Worm (Caenorhabditis elegans) whole organism, young adult: ENCODE results near the gene C28D4.4.
A peak's percentile ranks its signal among the peaks of the same experiment; 100 is the strongest.
"Not testable (repeated sequence)": the region's sequence is repeated elsewhere in the genome, so short reads cannot be mapped to it uniquely, and the experiment has no call there.

Experiments
- B0019.2 ChIP-seq: fragments of 200-800 bp; sonication (Bioruptor generic); conservative IDR thresholded peaks from 2 replicates; pipeline ENCODE4 v1.3.6; 2022; ENCODE audit warnings: missing genetic modification reagents, missing genetic modification characterization, missing compliant biosample characterization
- B0035.1 ChIP-seq: sonication (generic microtip); optimal IDR thresholded peaks from 2 replicates; lab custom pipeline; 2016; ENCODE audit warnings: missing genetic modification characterization, mild to moderate bottlenecking, missing compliant biosample characterization, missing genotype, missing genetic modification reagents
- F49E8.2 ChIP-seq: sonication (generic microtip); optimal IDR thresholded peaks from 3 replicates; lab custom pipeline; 2017; ENCODE audit warnings: missing genetic modification characterization, mild to moderate bottlenecking, missing compliant biosample characterization, antibody characterized with exemption, moderate library complexity; ENCODE audit not compliant: insufficient read depth
- F57C9.4 ChIP-seq: sonication (generic microtip); optimal IDR thresholded peaks from 2 replicates; lab custom pipeline; 2017; ENCODE audit warnings: mild to moderate bottlenecking, missing genetic modification characterization, missing compliant biosample characterization
- Y56A3A.18 ChIP-seq: fragments of 200-800 bp; sonication (Bioruptor generic); IDR thresholded peaks from 2 replicates; pipeline ENCODE4 v1.3.6; 2022; ENCODE audit warnings: missing genetic modification reagents, missing genetic modification characterization, missing compliant biosample characterization
- Y95B8A.8 ChIP-seq: fragments of 200-800 bp; sonication (Bioruptor generic); IDR thresholded peaks from 2 replicates; pipeline ENCODE4 v1.3.6; 2022; ENCODE audit warnings: missing genetic modification reagents, missing genetic modification characterization, missing compliant biosample characterization
- aptf-2 ChIP-seq: fragments of 200-800 bp; sonication (Bioruptor generic); conservative IDR thresholded peaks from 2 replicates; pipeline ENCODE4 v1.3.6; 2022; ENCODE audit warnings: missing genetic modification reagents, missing genetic modification characterization, missing compliant biosample characterization
- aptf-3 ChIP-seq: fragments of 200-800 bp; sonication (Bioruptor generic); IDR thresholded peaks from 2 replicates; pipeline ENCODE4 v1.3.6; 2022; ENCODE audit warnings: missing genetic modification characterization, missing compliant biosample characterization
- athp-1 ChIP-seq: sonication (generic microtip); optimal IDR thresholded peaks from 2 replicates; lab custom pipeline; 2017; ENCODE audit warnings: mild to moderate bottlenecking, missing genetic modification characterization, missing compliant biosample characterization
- attf-6 ChIP-seq: fragments of 200-800 bp; sonication (Bioruptor generic); IDR thresholded peaks from 2 replicates; pipeline ENCODE4 v1.3.6; 2022; ENCODE audit warnings: missing genetic modification reagents, missing genetic modification characterization, missing compliant biosample characterization
- dpl-1 ChIP-seq: fragments of 150-350 bp; optimal IDR thresholded peaks from 2 replicates; lab custom pipeline; 2014; ENCODE audit warnings: missing biosample characterization, missing genetic modification reagents, missing genetic modification characterization
- efl-1 ChIP-seq: fragments of 150-350 bp; optimal IDR thresholded peaks from 2 replicates; lab custom pipeline; 2014; ENCODE audit warnings: missing biosample characterization, missing genetic modification reagents, missing genetic modification characterization
- egl-18 ChIP-seq: fragments of 200-800 bp; sonication (Bioruptor generic); IDR thresholded peaks from 2 replicates; pipeline ENCODE4 v1.3.6; 2022; ENCODE audit warnings: missing genetic modification reagents, missing genetic modification characterization, missing compliant biosample characterization
- him-1 ChIP-seq: sonication (generic microtip); optimal IDR thresholded peaks from 2 replicates; lab custom pipeline; 2016; ENCODE audit warnings: missing genotype, missing genetic modification reagents, missing genetic modification characterization, missing compliant biosample characterization
- lin-35 ChIP-seq, 3 experiments: fragments of 150-350 bp in 2 of 3; sonication (generic microtip) in 1 of 3; optimal IDR thresholded peaks; 2 replicates each; lab custom pipeline; 2014 to 2018; ENCODE audit warnings: missing biosample characterization in 3 of 3, missing genetic modification characterization in 3 of 3, missing genetic modification reagents in 3 of 3
- lin-54 ChIP-seq: fragments of 200-800 bp; sonication (Bioruptor generic); optimal IDR thresholded peaks from 2 replicates; lab custom pipeline; 2018; ENCODE audit warnings: mild to moderate bottlenecking, missing genetic modification characterization, missing compliant biosample characterization
- madf-6 ChIP-seq: fragments of 200-800 bp; sonication (Bioruptor generic); IDR thresholded peaks from 2 replicates; pipeline ENCODE4 v1.3.6; 2022; ENCODE audit warnings: missing genetic modification reagents, missing genetic modification characterization, missing compliant biosample characterization
- mel-28 ChIP-seq: sonication (generic microtip); optimal IDR thresholded peaks from 2 replicates; lab custom pipeline; 2016; ENCODE audit warnings: borderline replicate concordance, mild to moderate bottlenecking, missing genetic modification characterization, missing compliant biosample characterization
- sdz-38 ChIP-seq: sonication (generic microtip); optimal IDR thresholded peaks from 2 replicates; lab custom pipeline; 2016; ENCODE audit warnings: missing genotype, missing genetic modification characterization, missing compliant biosample characterization
- snpc-1.3 ChIP-seq: sonication (generic microtip); optimal IDR thresholded peaks from 2 replicates; lab custom pipeline; 2017; ENCODE audit warnings: missing genetic modification characterization, mild to moderate bottlenecking, missing compliant biosample characterization, antibody characterized with exemption, moderate library complexity, missing genotype, missing genetic modification reagents; ENCODE audit not compliant: insufficient read depth
- snpc-3.4 ChIP-seq: sonication (generic microtip); optimal IDR thresholded peaks from 2 replicates; lab custom pipeline; 2017; ENCODE audit warnings: missing genetic modification characterization, mild to moderate bottlenecking, missing compliant biosample characterization, antibody characterized with exemption, moderate library complexity, missing genotype, missing genetic modification reagents
- snpc-4 ChIP-seq, 5 experiments: fragments of 150-350 bp in 1 of 5; sonication (generic microtip) in 4 of 5; optimal IDR thresholded peaks; 2 replicates each; lab custom pipeline; 2014 to 2018; ENCODE audit warnings: missing genetic modification characterization in 5 of 5, missing biosample characterization in 3 of 5, antibody characterized with exemption in 2 of 5, mild to moderate bottlenecking in 2 of 5, missing compliant biosample characterization in 2 of 5, missing genotype in 2 of 5, moderate library complexity in 2 of 5, missing genetic modification reagents in 1 of 5
- unc-130 ChIP-seq: sonication (generic microtip); optimal IDR thresholded peaks from 2 replicates; lab custom pipeline; 2016; ENCODE audit warnings: missing genetic modification reagents, missing genetic modification characterization, missing compliant biosample characterization
- unc-62 ChIP-seq: fragments of 150-350 bp; optimal IDR thresholded peaks from 2 replicates; lab custom pipeline; 2014; ENCODE audit warnings: missing biosample characterization, missing genetic modification reagents, missing genetic modification characterization
- zfh-2 ChIP-seq: fragments of 200-800 bp; sonication (Bioruptor generic); conservative IDR thresholded peaks from 2 replicates; pipeline ENCODE4 v1.3.6; 2022; ENCODE audit warnings: missing genetic modification reagents, missing genetic modification characterization, missing compliant biosample characterization
- ztf-25 ChIP-seq: fragments of 200-800 bp; sonication (Bioruptor generic); IDR thresholded peaks from 2 replicates; pipeline ENCODE4 v1.3.6; 2022; ENCODE audit warnings: missing genetic modification reagents, missing genetic modification characterization, missing compliant biosample characterization

Gene C28D4.4

DNA sequence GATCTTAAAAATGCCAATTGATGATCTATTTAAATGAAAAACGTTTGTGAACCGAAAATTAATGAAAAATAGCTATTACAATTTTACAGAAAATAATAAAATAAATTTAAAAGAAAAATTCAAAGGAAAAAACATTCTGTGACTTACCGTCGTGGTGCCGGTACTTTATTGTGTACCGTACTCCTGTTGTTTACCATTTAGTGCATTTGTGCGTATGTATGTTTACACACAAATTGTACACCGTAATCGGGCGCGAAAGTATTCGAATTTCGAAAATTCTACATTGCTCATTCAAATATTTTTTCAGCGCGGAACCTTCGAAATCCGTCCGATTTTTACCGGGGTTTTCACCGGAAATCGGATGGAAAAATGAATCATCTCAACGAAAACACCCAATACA lies 33.2 kb upstream of the C28D4.4 start, which contains the start of gene T13F2.6 (continued):
- TF ChIP-seq Y95B8A.8 (GFP tag; lab: Robert Waterston, UW), result peak; percentile 75
- peak; percentile 80 for TF ChIP-seq snpc-3.4 (tag; lab: Kevin White, UChicago)
- TF ChIP-seq him-1 (tag; lab: Kevin White, UChicago), result peak; percentile 55
- TF ChIP-seq unc-130 (GFP tag; lab: Kevin White, UChicago), result peak; percentile 73
- peak; percentile 91 for TF ChIP-seq B0019.2 (GFP tag; lab: Robert Waterston, UW)
- 0 out of 2 replicates have a peak, but pooled peaks have one; percentile 54 for TF ChIP-seq ztf-25 (GFP tag; lab: Robert Waterston, UW)
- TF ChIP-seq athp-1 (tag; lab: Kevin White, UChicago), result peak; percentile 65
- TF ChIP-seq, all 124 proteins: peak for 38

DNA sequence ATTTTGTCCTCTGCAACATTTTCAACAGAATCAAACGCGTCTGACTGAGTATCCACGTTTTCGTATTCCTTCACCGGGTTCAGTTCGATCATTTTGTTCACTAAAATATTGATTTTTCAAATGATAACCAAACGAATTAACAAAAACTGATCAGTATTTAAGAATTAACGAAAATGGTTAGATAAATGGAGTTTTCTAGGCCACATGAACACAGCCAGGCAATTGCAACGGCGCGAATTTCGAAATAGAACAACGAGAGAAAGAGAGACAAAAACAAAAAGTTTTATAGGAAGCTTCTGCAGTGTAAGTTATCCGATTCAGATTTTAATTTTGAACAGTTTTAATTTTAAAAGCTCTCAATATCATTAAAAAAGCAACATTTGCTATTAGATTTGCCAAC lies 32.7 kb upstream of the C28D4.4 start, which contains the start of gene sna-2:
TSS of gene sna-2 (minus strand) at position 100 of the 400 bp plus-strand sequence.
- TF ChIP-seq lin-35 (GFP tag; optimal IDR thresholded peaks at IDR 0.05; lab: Kevin White, UChicago), result peak in 1 of 3 experiments; percentile 83
- TF ChIP-seq snpc-4 (GFP tag; optimal IDR thresholded peaks at IDR 0.05; lab: Kevin White, UChicago), result no peak
- TF ChIP-seq snpc-4 (tag; optimal IDR thresholded peaks at IDR 0.05; lab: Kevin White, UChicago), result peak in 1 of 4 experiments; percentile 26
- TF ChIP-seq dpl-1, result peak; percentile 60
- peak; percentile 58 for TF ChIP-seq lin-54 (GFP tag; lab: Kevin White, UChicago)
- TF ChIP-seq snpc-1.3 (tag; lab: Kevin White, UChicago), result no peak
- peak; percentile 46 for TF ChIP-seq efl-1
- no peak for TF ChIP-seq attf-6 (GFP tag; lab: Robert Waterston, UW)
- no peak for TF ChIP-seq B0035.1 (tag; lab: Kevin White, UChicago)
- TF ChIP-seq madf-6, result 0 out of 2 replicates have a peak, but pooled peaks have one; percentile 27

DNA sequence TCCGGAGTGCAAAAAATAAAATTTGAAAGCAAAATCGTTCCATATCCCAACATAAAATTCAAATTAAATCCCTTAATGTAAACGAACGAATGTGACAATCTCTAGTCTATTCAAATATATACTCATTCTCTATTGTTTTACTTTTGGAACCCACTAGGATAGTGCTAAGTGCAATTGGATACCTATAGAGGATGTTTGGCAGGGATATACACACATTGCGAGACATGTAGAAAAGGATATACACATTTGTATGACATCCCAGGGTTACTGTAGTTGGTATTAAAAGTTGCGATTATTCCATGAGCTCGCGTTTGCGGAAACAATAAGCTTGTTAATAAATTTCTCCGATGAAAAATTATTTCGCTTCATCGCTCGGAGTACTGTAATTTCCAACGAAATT lies 28.6 kb upstream of the C28D4.4 start:
- no peak for TF ChIP-seq efl-1
- TF ChIP-seq zfh-2 (GFP tag; lab: Robert Waterston, UW), result no peak
- TF ChIP-seq F49E8.2 (tag; lab: Kevin White, UChicago), result no peak
- no peak for TF ChIP-seq F57C9.4 (tag; lab: Kevin White, UChicago)
- TF ChIP-seq egl-18 (GFP tag; lab: Robert Waterston, UW), result no peak
- TF ChIP-seq, all 124 proteins: peak for 0

DNA sequence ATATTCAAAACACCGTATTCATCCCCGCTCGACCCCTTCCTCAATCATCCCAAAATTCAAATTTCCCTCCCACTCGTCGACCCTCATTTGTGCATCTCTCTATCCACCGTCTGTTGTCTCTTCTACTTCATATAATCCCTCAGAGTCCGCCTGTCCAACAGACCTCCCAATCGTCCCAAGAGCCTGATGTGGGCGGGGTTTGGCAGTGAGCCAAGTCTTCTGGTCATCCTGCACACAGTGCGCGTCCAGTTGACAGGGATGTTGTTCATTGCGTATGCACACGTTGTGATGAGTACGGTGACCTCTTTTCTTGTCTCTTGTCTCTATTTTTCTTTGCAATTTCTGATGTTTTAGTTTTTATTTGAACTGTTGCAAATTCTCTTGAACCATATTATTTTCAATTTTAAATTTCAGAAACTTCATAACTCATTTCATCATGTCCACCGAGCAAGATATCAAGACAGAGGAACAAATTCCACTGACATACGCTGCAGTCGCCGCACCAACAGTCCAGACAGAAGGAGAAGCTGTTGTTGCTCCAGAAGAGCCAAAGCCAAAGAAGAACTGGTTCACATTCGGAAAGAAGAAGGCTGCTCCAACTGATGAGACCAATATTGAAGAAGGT lies 27.4 kb upstream of the C28D4.4 start, which contains the start of gene cav-1:
TSS of gene cav-1 (plus strand) at position 415 of the 625 bp plus-strand sequence.
- TF ChIP-seq aptf-2 (GFP tag; lab: Robert Waterston, UW) (0 out of 2 replicates have a peak, but pooled peaks have one; percentile 53), unc-62 (peak; percentile 34), dpl-1 (no peak)

DNA sequence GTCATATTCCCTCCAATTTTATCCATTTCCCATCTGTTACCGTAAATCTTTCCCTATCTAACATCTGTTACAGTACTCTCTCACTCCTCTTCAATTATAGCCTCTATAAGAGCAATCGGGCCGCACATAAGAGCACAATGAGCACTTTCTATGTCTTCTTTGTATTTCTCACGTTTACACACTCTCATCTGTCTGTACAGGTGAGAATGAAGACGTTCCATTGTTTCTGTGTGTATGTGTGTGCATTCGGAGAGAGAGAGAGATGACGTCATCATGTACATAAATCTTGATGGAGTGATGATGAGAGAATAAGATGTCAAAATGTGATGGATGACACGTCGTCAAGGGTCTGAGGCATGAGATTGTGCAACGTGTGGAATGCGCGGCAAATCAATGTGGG lies 26.0 kb upstream of the C28D4.4 start:
- TF ChIP-seq F57C9.4 (tag; lab: Kevin White, UChicago) (no peak), Y56A3A.18 (GFP tag; lab: Robert Waterston, UW) (no peak), unc-62 (peak; percentile 95), mel-28 (no peak)

DNA sequence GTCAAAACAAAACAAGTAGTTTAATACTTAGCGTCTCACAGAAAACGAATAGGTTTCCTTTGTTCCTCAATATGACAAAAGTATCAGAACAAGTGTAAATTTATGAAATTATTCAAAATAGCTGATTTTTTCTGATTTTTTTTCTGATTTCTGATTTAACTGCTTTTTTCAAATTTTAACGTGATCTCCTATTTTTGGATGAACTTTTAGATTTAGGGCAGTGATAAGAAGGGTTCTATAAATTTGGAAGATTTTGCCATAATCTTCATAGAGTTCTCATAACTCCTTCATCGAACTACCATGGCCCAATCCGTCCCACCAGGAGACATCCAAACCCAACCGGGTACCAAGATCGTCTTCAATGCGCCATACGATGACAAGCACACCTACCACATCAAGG lies 24.9 kb upstream of the C28D4.4 start, which contains the start of gene msp-78:
TSS of gene msp-78 (plus strand) at position 301 of the 400 bp plus-strand sequence.
- not testable (repeated sequence) for TF ChIP-seq attf-6 (GFP tag; lab: Robert Waterston, UW); sdz-38 (tag; lab: Kevin White, UChicago); aptf-3 (GFP tag; lab: Robert Waterston, UW)
